Fruit fly (Drosophila melanogaster): ENCODE data around the gene Abca3.

Gene Abca3

DNA sequence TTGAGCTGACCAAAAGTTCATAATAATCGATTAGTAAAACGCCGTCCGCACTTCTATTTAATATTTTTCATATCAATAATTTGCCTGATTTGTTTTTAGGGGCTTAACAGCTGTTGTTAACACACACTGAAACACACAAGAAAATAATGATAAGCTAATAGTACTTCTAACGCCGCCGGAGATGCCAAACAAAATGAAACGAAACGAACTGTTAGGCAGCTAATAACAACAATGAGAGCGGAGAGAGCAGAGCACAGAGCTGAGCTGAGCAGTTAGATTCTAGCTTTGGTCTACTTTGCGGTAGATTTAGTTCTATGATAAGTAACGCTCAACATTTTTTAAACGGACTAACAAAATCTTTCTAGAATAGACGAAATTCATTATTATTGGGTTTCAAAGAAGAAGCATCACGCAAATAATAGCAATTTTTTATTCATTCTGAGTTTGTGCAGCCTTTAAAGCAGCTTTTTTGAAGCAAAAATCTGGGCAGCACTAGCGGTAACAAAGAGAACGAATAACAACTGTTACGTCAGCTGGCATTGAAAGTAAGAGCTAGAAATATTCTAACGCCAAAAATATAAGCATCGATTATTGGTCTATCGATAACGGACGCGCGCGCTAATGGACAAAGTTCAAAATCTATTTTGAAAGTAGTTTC lies at the start of gene Abca3:
Gene Abca3 (minus strand): TSS at position 181 of the 658 bp plus-strand sequence.
- TF ChIP-seq fru (GFP tag; optimal IDR thresholded peaks at IDR 0.05), result peak; percentile 21
- no peak for TF ChIP-seq dsf (GFP tag; optimal IDR thresholded peaks at IDR 0.05; ENCODE audit: borderline replicate concordance)
- TF ChIP-seq pan (optimal IDR thresholded peaks at IDR 0.05), result no peak
- no peak for TF ChIP-seq dmrt93B (GFP tag; optimal IDR thresholded peaks at IDR 0.05)
- TF ChIP-seq dl (GFP tag; optimal IDR thresholded peaks at IDR 0.05; ENCODE audit: insufficient read depth in 1 of 2, partially characterized antibody in 2 of 2), result no peak
- TF ChIP-seq woc (GFP tag; optimal IDR thresholded peaks at IDR 0.05), result peak; percentile 72
- no peak for TF ChIP-seq tai (GFP tag; optimal IDR thresholded peaks at IDR 0.05)
- TF ChIP-seq Mio (GFP tag; optimal IDR thresholded peaks at IDR 0.05), result no peak
- TF ChIP-seq HLH106 (tag; optimal IDR thresholded peaks at IDR 0.05), result peak; percentile 67
- TF ChIP-seq CG32264 (GFP tag; optimal IDR thresholded peaks at IDR 0.05), result no peak
- TF ChIP-seq psq (GFP tag; optimal IDR thresholded peaks at IDR 0.05), result peak; percentile 14
- peak; percentile 56 for TF ChIP-seq Sp1 (GFP tag; optimal IDR thresholded peaks at IDR 0.05)
- peak; percentile 5 for TF ChIP-seq CrebA (GFP tag; optimal IDR thresholded peaks at IDR 0.05; ENCODE audit: borderline replicate concordance)
- TF ChIP-seq Jra (GFP tag; optimal IDR thresholded peaks at IDR 0.05), result no peak
- TF ChIP-seq Myc (optimal IDR thresholded peaks at IDR 0.05), result peak; percentile 92
- no peak for TF ChIP-seq Rel (GFP tag; optimal IDR thresholded peaks at IDR 0.05)
- no peak for TF ChIP-seq Rel (tag; optimal IDR thresholded peaks at IDR 0.05)
- TF ChIP-seq sv (GFP tag; optimal IDR thresholded peaks at IDR 0.05), result peak; percentile 16
- peak; percentile 16 for TF ChIP-seq h (GFP tag; optimal IDR thresholded peaks at IDR 0.05)
- peak; percentile 50 for TF ChIP-seq rgr (GFP tag; optimal IDR thresholded peaks at IDR 0.05)
- peak in 1 of 2 experiments; percentile 52 for TF ChIP-seq foxo (GFP tag; optimal IDR thresholded peaks at IDR 0.05)
- TF ChIP-seq Hr78 (GFP tag; optimal IDR thresholded peaks at IDR 0.05), result no peak
- no peak for TF ChIP-seq lola (GFP tag; optimal IDR thresholded peaks at IDR 0.05)
- TF ChIP-seq OdsH (GFP tag; optimal IDR thresholded peaks at IDR 0.05), result peak; percentile 23
- no peak for TF ChIP-seq Dfd (GFP tag; optimal IDR thresholded peaks at IDR 0.05)
- no peak for TF ChIP-seq Hr83 (GFP tag; optimal IDR thresholded peaks at IDR 0.05; ENCODE audit: poor library complexity, severe bottlenecking)
- no peak for TF ChIP-seq Vsx2 (GFP tag; optimal IDR thresholded peaks at IDR 0.05; ENCODE audit: partially characterized antibody)
- peak; percentile 51 for TF ChIP-seq ey (GFP tag; optimal IDR thresholded peaks at IDR 0.05)
- peak; percentile 23 for TF ChIP-seq br (GFP tag; optimal IDR thresholded peaks at IDR 0.05)
- TF ChIP-seq CG9705 (GFP tag; optimal IDR thresholded peaks at IDR 0.05), result peak; percentile 19

dm6 chrX:21353541-21353940 lies 47.1 kb upstream of the Abca3 start:
- no peak for TF ChIP-seq N (GFP tag; optimal IDR thresholded peaks at IDR 0.05)
- TF ChIP-seq rgr (GFP tag; optimal IDR thresholded peaks at IDR 0.05), result peak; percentile 48
- TF ChIP-seq h (GFP tag; optimal IDR thresholded peaks at IDR 0.05), result peak; percentile 82

DNA sequence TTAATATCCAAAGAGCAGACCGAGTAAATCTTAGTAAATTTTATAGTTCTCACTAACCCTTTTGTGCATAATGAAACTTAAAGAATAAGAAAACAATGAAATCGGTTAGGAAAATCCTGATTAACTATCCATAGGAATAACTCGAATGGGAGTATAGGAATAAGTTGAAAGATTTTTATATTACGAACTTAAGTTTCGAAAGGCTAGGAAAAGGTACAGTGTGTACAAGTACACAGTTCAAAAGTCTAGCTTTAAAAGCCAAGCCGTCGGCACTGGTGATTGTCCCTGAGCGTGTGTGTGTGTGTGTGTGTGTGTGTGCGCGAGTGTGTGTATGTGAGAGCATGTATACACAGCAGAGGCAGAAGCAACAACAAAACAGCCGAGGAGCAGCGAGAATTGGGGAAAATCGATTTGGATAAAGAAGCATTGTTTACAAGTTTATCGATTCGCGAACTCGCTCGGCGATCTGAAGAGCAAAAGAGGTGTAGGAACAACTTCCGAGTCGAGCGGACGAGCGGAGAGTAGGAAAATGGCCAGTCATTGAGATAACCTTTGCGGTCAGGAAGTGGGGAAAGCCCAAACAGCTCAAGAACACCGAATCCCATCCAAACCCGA lies 44.9 kb upstream of the Abca3 start:
- TF ChIP-seq woc (GFP tag; optimal IDR thresholded peaks at IDR 0.05), result peak; percentile 87
- TF ChIP-seq Jra (GFP tag; optimal IDR thresholded peaks at IDR 0.05), result peak; percentile 5
- TF ChIP-seq Hr78 (GFP tag; optimal IDR thresholded peaks at IDR 0.05), result no peak
- TF ChIP-seq Abd-B (GFP tag; optimal IDR thresholded peaks at IDR 0.05), result no peak
- peak; percentile 5 for TF ChIP-seq psq (GFP tag; optimal IDR thresholded peaks at IDR 0.05)
- TF ChIP-seq N (GFP tag; optimal IDR thresholded peaks at IDR 0.05), result peak; percentile 70
- TF ChIP-seq fru (GFP tag; optimal IDR thresholded peaks at IDR 0.05), result no peak
- TF ChIP-seq dl (GFP tag; optimal IDR thresholded peaks at IDR 0.05; ENCODE audit: insufficient read depth in 1 of 2, partially characterized antibody in 2 of 2), result no peak
- TF ChIP-seq Myc (optimal IDR thresholded peaks at IDR 0.05), result peak; percentile 97
- TF ChIP-seq dmrt93B (GFP tag; optimal IDR thresholded peaks at IDR 0.05), result no peak
- no peak for TF ChIP-seq Rel (GFP tag; optimal IDR thresholded peaks at IDR 0.05)
- peak; percentile 43 for TF ChIP-seq Rel (tag; optimal IDR thresholded peaks at IDR 0.05)
- no peak for TF ChIP-seq Vsx2 (GFP tag; optimal IDR thresholded peaks at IDR 0.05; ENCODE audit: partially characterized antibody)
- no peak for TF ChIP-seq sage (GFP tag; optimal IDR thresholded peaks at IDR 0.05)

dm6 chrX:21349800-21350309 lies 43.4 kb upstream of the Abca3 start, which contains the start of the genes peng and sol:
peng (minus strand) TSS chrX:21349843.
sol (plus strand) TSS chrX:21350280.
- TF ChIP-seq Myc (optimal IDR thresholded peaks at IDR 0.05) (peak; percentile 61), Sp1 (GFP tag; optimal IDR thresholded peaks at IDR 0.05) (peak; percentile 70), Dif (GFP tag; optimal IDR thresholded peaks at IDR 0.05; ENCODE audit: partially characterized antibody) (no peak), woc (GFP tag; optimal IDR thresholded peaks at IDR 0.05) (peak; percentile 78), rgr (GFP tag; optimal IDR thresholded peaks at IDR 0.05) (peak; percentile 74), usp (GFP tag; optimal IDR thresholded peaks at IDR 0.05) (no peak), N (GFP tag; optimal IDR thresholded peaks at IDR 0.05) (no peak), Hr78 (GFP tag; optimal IDR thresholded peaks at IDR 0.05) (no peak), pan (optimal IDR thresholded peaks at IDR 0.05) (no peak), ey (GFP tag; optimal IDR thresholded peaks at IDR 0.05) (peak; percentile 68), Rel (GFP tag; optimal IDR thresholded peaks at IDR 0.05) (no peak), Rel (tag; optimal IDR thresholded peaks at IDR 0.05) (peak; percentile 26), CG9705 (GFP tag; optimal IDR thresholded peaks at IDR 0.05) (peak; percentile 53), sv (GFP tag; optimal IDR thresholded peaks at IDR 0.05) (peak; percentile 71), br (GFP tag; optimal IDR thresholded peaks at IDR 0.05) (peak; percentile 68), sage (GFP tag; optimal IDR thresholded peaks at IDR 0.05) (no peak), h (GFP tag; optimal IDR thresholded peaks at IDR 0.05) (peak; percentile 77), fru (GFP tag; optimal IDR thresholded peaks at IDR 0.05) (peak; percentile 71), psq (GFP tag; optimal IDR thresholded peaks at IDR 0.05) (peak; percentile 56), CG32264 (GFP tag; optimal IDR thresholded peaks at IDR 0.05) (peak; percentile 3), Hr83 (GFP tag; optimal IDR thresholded peaks at IDR 0.05; ENCODE audit: poor library complexity, severe bottlenecking) (no peak), tai (GFP tag; optimal IDR thresholded peaks at IDR 0.05) (no peak), OdsH (GFP tag; optimal IDR thresholded peaks at IDR 0.05) (peak; percentile 65), CrebA (GFP tag; optimal IDR thresholded peaks at IDR 0.05; ENCODE audit: borderline replicate concordance) (no peak), foxo (GFP tag; optimal IDR thresholded peaks at IDR 0.05) (peak in 1 of 2 experiments; percentile 81), lola (GFP tag; optimal IDR thresholded peaks at IDR 0.05) (no peak), dmrt93B (GFP tag; optimal IDR thresholded peaks at IDR 0.05) (no peak), HLH106 (tag; optimal IDR thresholded peaks at IDR 0.05) (peak; percentile 74)
